Fruit fly (Drosophila melanogaster) whole organism, prepupa: ENCODE results near the gene Dok.

Experiments
- Blimp-1 ChIP-seq: fragments of 200-800 bp; sonication (Bioruptor generic); optimal IDR thresholded peaks from 3 replicates; lab custom pipeline; 2017; ENCODE audit warnings: missing biosample characterization, missing genetic modification characterization, mild to moderate bottlenecking, moderate library complexity, missing genetic modification reagents
- CG11902 ChIP-seq: fragments of 200-800 bp; sonication (Bioruptor generic); optimal IDR thresholded peaks from 3 replicates; lab custom pipeline; 2016; ENCODE audit warnings: missing biosample characterization, missing genetic modification characterization
- CG1621 ChIP-seq: fragments of 200-800 bp; sonication (Bioruptor generic); optimal IDR thresholded peaks from 3 replicates; lab custom pipeline; 2018; ENCODE audit warnings: missing biosample characterization, mild to moderate bottlenecking, missing genetic modification characterization
- CG6163 ChIP-seq: fragments of 200-800 bp; sonication (Bioruptor generic); IDR thresholded peaks from 3 replicates; pipeline ENCODE4 v1.3.6; 2022; ENCODE audit warnings: missing biosample characterization, missing genetic modification characterization
- Eip75B ChIP-seq: fragments of 200-800 bp; sonication (Bioruptor generic); optimal IDR thresholded peaks from 3 replicates; lab custom pipeline; 2016; ENCODE audit warnings: missing biosample characterization, missing genetic modification characterization
- Eip78C ChIP-seq: fragments of 200-800 bp; sonication (Bioruptor generic); peaks from one replicate; lab custom pipeline; 2016; ENCODE audit warnings: missing biosample characterization, missing genetic modification characterization
- Ets21C ChIP-seq: fragments of 200-800 bp; sonication (Bioruptor generic); optimal IDR thresholded peaks from 3 replicates; lab custom pipeline; 2016; ENCODE audit warnings: missing biosample characterization, missing genetic modification characterization
- OdsH ChIP-seq: fragments of 200-800 bp; sonication (Bioruptor generic); optimal IDR thresholded peaks from 3 replicates; lab custom pipeline; 2016; ENCODE audit warnings: missing biosample characterization, missing genetic modification characterization
- Sox102F ChIP-seq: fragments of 200-800 bp; sonication (Bioruptor generic); optimal IDR thresholded peaks from 2 replicates; lab custom pipeline; 2016; ENCODE audit warnings: missing biosample characterization, mild to moderate bottlenecking, missing genetic modification characterization
- dac ChIP-seq: fragments of 200-800 bp; sonication (Bioruptor generic); optimal IDR thresholded peaks from 2 replicates; lab custom pipeline; 2017; ENCODE audit warnings: missing biosample characterization, mild to moderate bottlenecking, missing genetic modification characterization
- pdm3 ChIP-seq: fragments of 200-800 bp; sonication (Bioruptor generic); optimal IDR thresholded peaks from 3 replicates; lab custom pipeline; 2016; ENCODE audit warnings: missing biosample characterization, missing genetic modification characterization

DNA sequence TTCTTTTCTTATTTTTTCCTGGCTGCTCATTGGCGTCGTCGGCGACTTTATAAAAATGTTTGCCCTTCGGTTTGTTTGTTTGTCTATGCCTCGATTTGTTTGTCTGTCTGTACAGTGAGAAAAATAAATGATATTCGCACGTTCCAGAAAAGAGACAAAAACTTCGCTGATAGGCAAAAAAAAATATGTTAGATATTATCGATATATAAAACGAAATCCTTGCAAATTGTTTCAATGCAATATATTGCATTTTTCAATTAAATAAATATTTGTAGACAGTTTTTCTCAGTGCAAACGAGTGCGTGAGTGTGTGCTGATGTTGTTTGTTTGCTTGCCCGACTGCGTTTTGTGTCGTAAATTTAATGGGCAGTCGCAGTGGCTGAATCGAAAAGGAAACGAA, 47.0 kb upstream of the Dok start:
- no peak for TF ChIP-seq dac (GFP tag; lab: Kevin White, UChicago)
- TF ChIP-seq pdm3: no peak
- TF ChIP-seq Sox102F: no peak
- no peak for TF ChIP-seq CG6163 (GFP tag; lab: Robert Waterston, UW)
- TF ChIP-seq Eip78C: peak; percentile 31
- no peak for TF ChIP-seq CG11902
- no peak for TF ChIP-seq OdsH (GFP tag; lab: Kevin White, UChicago)
- TF ChIP-seq Ets21C (GFP tag; lab: Kevin White, UChicago): no peak
- TF ChIP-seq CG1621 (tag; lab: Kevin White, UChicago): no peak
- TF ChIP-seq Blimp-1 (GFP tag; lab: Kevin White, UChicago): no peak
- TF ChIP-seq Eip75B (GFP tag; lab: Kevin White, UChicago): no peak
